Worm (Caenorhabditis elegans): ENCODE results near the gene cpna-3.

Gene cpna-3

ce11 chrIV:9093932-9094331, 2.7 kb upstream of the cpna-3 start, which contains the start of gene lpl-1:
lpl-1 (minus strand) TSS chrIV:9094032.
- no peak for TF ChIP-seq mep-1 (tag; optimal IDR thresholded peaks at IDR 0.05)
- TF ChIP-seq ceh-83 (GFP tag; optimal IDR thresholded peaks at IDR 0.05) = no peak
- no peak for TF ChIP-seq sptf-1 (tag; optimal IDR thresholded peaks at IDR 0.05)
- TF ChIP-seq hlh-1 (tag; optimal IDR thresholded peaks at IDR 0.05) = no peak
- no peak for TF ChIP-seq pha-4 (tag; optimal IDR thresholded peaks at IDR 0.05)
- no peak for TF ChIP-seq mab-5 (tag; optimal IDR thresholded peaks at IDR 0.05)
- TF ChIP-seq nhr-12 (tag; optimal IDR thresholded peaks at IDR 0.05) = no peak
- no peak for TF ChIP-seq elt-1 (tag; optimal IDR thresholded peaks at IDR 0.05; ENCODE audit: borderline replicate concordance, insufficient read depth)
- TF ChIP-seq nhr-28 (tag; optimal IDR thresholded peaks at IDR 0.05) = no peak
- TF ChIP-seq unc-39 (tag; optimal IDR thresholded peaks at IDR 0.05) = no peak
- TF ChIP-seq lin-32 (GFP tag; optimal IDR thresholded peaks at IDR 0.05) = no peak
- TF ChIP-seq lsy-2 (tag; optimal IDR thresholded peaks at IDR 0.05) = no peak
- TF ChIP-seq nhr-237 (tag; optimal IDR thresholded peaks at IDR 0.05) = no peak
- TF ChIP-seq zip-8 (tag; optimal IDR thresholded peaks at IDR 0.05) = no peak
- TF ChIP-seq unc-62 (GFP tag; optimal IDR thresholded peaks at IDR 0.05) = no peak
- no peak for TF ChIP-seq cnd-1 (tag; optimal IDR thresholded peaks at IDR 0.05)
- TF ChIP-seq unc-120 (tag; optimal IDR thresholded peaks at IDR 0.05; ENCODE audit: poor library complexity, severe bottlenecking) = no peak
- no peak for TF ChIP-seq ces-1 (GFP tag; optimal IDR thresholded peaks at IDR 0.05)

- no peak for TF ChIP-seq nhr-76 (tag; optimal IDR thresholded peaks at IDR 0.05)
- TF ChIP-seq elt-3 (tag; optimal IDR thresholded peaks at IDR 0.05) = no peak
- TF ChIP-seq lin-32 (GFP tag; optimal IDR thresholded peaks at IDR 0.05) = no peak
- no peak for TF ChIP-seq zip-8 (tag; optimal IDR thresholded peaks at IDR 0.05)
Observed at ce11 chrIV:9094356-9094755, 2.3 kb upstream of the cpna-3 start, which contains the start of gene mrpl-42. mrpl-42 (minus strand) TSS chrIV:9094456.

DNA sequence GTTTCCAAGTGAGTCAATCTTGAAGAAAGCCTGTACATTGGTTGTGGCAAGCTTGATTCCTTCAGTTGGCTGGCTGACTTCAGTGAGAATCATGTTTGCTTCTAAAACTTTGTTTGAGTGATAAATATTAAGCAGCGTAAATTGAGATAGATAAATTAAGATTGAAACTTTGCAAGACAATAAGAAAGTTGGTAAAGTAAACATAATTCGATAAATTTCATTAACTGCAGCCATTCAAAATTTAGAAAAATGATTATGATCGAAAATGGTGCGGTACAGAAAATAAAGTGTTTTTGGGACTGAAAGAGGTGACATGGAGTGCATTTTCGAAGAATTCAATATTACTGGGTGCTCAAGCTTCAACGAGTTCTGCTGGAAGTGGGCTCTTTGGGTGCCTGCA, 1.1 kb upstream of the cpna-3 start, which contains the start of gene icln-1:
icln-1 (minus strand) TSS at position 101 of the 400 bp plus-strand sequence.
- TF ChIP-seq bed-3 (GFP tag; optimal IDR thresholded peaks at IDR 0.05) (no peak), ztf-11 (tag; optimal IDR thresholded peaks at IDR 0.05) (no peak), ceh-43 (GFP tag; optimal IDR thresholded peaks at IDR 0.05) (no peak), M03D4.4 (tag; optimal IDR thresholded peaks at IDR 0.05) (no peak), lin-13 (tag; optimal IDR thresholded peaks at IDR 0.05) (no peak), nhr-237 (tag; optimal IDR thresholded peaks at IDR 0.05) (no peak), tbx-8 (GFP tag; optimal IDR thresholded peaks at IDR 0.05) (no peak), mab-5 (tag; optimal IDR thresholded peaks at IDR 0.05) (no peak), mls-2 (tag; optimal IDR thresholded peaks at IDR 0.05) (no peak), lsy-2 (tag; optimal IDR thresholded peaks at IDR 0.05) (no peak), nhr-28 (tag; optimal IDR thresholded peaks at IDR 0.05) (no peak), ceh-39 (tag; optimal IDR thresholded peaks at IDR 0.05) (no peak), ceh-83 (GFP tag; optimal IDR thresholded peaks at IDR 0.05) (no peak)

- TF ChIP-seq nhr-12 (tag; optimal IDR thresholded peaks at IDR 0.05) (no peak), lin-32 (GFP tag; optimal IDR thresholded peaks at IDR 0.05) (no peak), ceh-83 (GFP tag; optimal IDR thresholded peaks at IDR 0.05) (no peak), snpc-4 (tag; optimal IDR thresholded peaks at IDR 0.05) (no peak), ztf-11 (tag; optimal IDR thresholded peaks at IDR 0.05) (no peak), lsy-2 (tag; optimal IDR thresholded peaks at IDR 0.05) (no peak), unc-39 (tag; optimal IDR thresholded peaks at IDR 0.05) (no peak), elt-1 (tag; optimal IDR thresholded peaks at IDR 0.05; ENCODE audit: borderline replicate concordance, insufficient read depth) (no peak)
Observed at ce11 chrIV:9098942-9099341, 2.3 kb downstream of the cpna-3 start, which contains the start of gene gldi-10. gldi-10 (plus strand) TSS chrIV:9099242.

DNA sequence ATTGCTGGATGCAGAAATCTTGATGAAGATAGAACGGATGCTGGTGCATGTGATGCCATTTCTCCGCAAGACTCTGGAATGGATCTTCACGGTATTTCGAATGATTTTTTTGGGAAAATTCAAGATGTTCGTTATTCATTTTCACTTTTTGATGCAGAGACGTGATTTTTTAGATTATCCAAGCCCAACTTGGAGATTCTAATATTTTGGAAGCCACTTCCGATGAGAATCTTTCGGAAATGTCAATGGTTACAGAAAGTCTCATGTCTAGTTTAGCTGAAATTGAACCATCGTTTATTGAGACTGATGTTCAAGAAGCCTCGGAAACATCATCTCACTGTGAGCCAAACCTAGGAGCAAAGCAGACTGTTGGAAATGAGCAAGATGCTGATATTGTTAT, 4.2 kb downstream of the cpna-3 start:
- TF ChIP-seq mab-5 (tag; optimal IDR thresholded peaks at IDR 0.05) (no peak), nhr-2 (tag; optimal IDR thresholded peaks at IDR 0.05) (no peak), lin-13 (tag; optimal IDR thresholded peaks at IDR 0.05) (no peak), sem-2 (GFP tag; optimal IDR thresholded peaks at IDR 0.05) (no peak), mep-1 (tag; optimal IDR thresholded peaks at IDR 0.05) (no peak), nhr-12 (tag; optimal IDR thresholded peaks at IDR 0.05) (no peak), mls-2 (tag; optimal IDR thresholded peaks at IDR 0.05) (no peak), blmp-1 (tag; optimal IDR thresholded peaks at IDR 0.05) (no peak), ztf-11 (tag; optimal IDR thresholded peaks at IDR 0.05) (no peak), unc-120 (tag; optimal IDR thresholded peaks at IDR 0.05; ENCODE audit: poor library complexity, severe bottlenecking) (no peak), tbx-8 (GFP tag; optimal IDR thresholded peaks at IDR 0.05) (no peak)

All from whole organism, mixed stage, embryonic.